Fruit fly (Drosophila melanogaster) whole organism, embryonic: ENCODE data around the gene Parg.
A peak's percentile ranks its signal among the peaks of the same experiment; 100 is the strongest.

Experiments used
- ATbp ChIP-seq: fragments of 200-800 bp; sonication (Bioruptor generic); optimal IDR thresholded peaks from 2 replicates; lab custom pipeline; 2017; ENCODE audit warnings: missing biosample characterization, mild to moderate bottlenecking, missing genetic modification characterization, missing genetic modification reagents
- Asciz ChIP-seq: fragments of 200-800 bp; sonication (Bioruptor generic); optimal IDR thresholded peaks from 2 replicates; lab custom pipeline; 2017; ENCODE audit warnings: missing biosample characterization, mild to moderate bottlenecking, missing genetic modification characterization, missing genetic modification reagents
- Atf3 ChIP-seq: fragments of 200-800 bp; sonication (Bioruptor generic); optimal IDR thresholded peaks from 3 replicates; lab custom pipeline; 2016; ENCODE audit warnings: missing biosample characterization, missing genetic modification characterization
- C15 ChIP-seq: fragments of 200-800 bp; sonication (Bioruptor generic); IDR thresholded peaks from 3 replicates; pipeline ENCODE4 v1.3.6; 2022; ENCODE audit warnings: missing biosample characterization, missing genetic modification characterization
- CG10979 ChIP-seq: fragments of 200-800 bp; sonication (Bioruptor generic); optimal IDR thresholded peaks from 2 replicates; lab custom pipeline; 2018; ENCODE audit warnings: missing biosample characterization, mild to moderate bottlenecking, missing genetic modification characterization, moderate library complexity
- CG11723 ChIP-seq: fragments of 200-800 bp; sonication (Bioruptor generic); optimal IDR thresholded peaks from 2 replicates; lab custom pipeline; 2017; ENCODE audit warnings: missing biosample characterization, mild to moderate bottlenecking, missing genetic modification characterization
- CG12769 ChIP-seq: fragments of 200-800 bp; sonication (Bioruptor generic); optimal IDR thresholded peaks from 2 replicates; lab custom pipeline; 2019; ENCODE audit warnings: missing biosample characterization, mild to moderate bottlenecking, missing genetic modification characterization, moderate library complexity
- CG13287 ChIP-seq: fragments of 200-800 bp; sonication (Bioruptor generic); IDR thresholded peaks from 2 replicates; pipeline ENCODE4 v1.3.6; 2022; ENCODE audit warnings: missing biosample characterization, missing genetic modification characterization; ENCODE audit not compliant: partially characterized antibody
- CG17802 ChIP-seq: fragments of 200-800 bp; sonication (Bioruptor generic); optimal IDR thresholded peaks from 2 replicates; lab custom pipeline; 2018; ENCODE audit warnings: missing biosample characterization, mild to moderate bottlenecking, missing genetic modification characterization, moderate library complexity
- CG32767 ChIP-seq: fragments of 200-800 bp; sonication (Bioruptor generic); IDR thresholded peaks from 2 replicates; pipeline ENCODE4 v1.3.6; 2022; ENCODE audit warnings: missing biosample characterization, missing genetic modification characterization
- CG3281 ChIP-seq: fragments of 200-800 bp; sonication (Bioruptor generic); optimal IDR thresholded peaks from 3 replicates; lab custom pipeline; 2017; ENCODE audit warnings: missing biosample characterization, mild to moderate bottlenecking, missing genetic modification characterization
- CG33213 ChIP-seq: fragments of 200-800 bp; sonication (Bioruptor generic); optimal IDR thresholded peaks from 3 replicates; lab custom pipeline; 2016; ENCODE audit warnings: missing biosample characterization, missing genetic modification characterization
- CG4282 ChIP-seq: fragments of 200-800 bp; sonication (Bioruptor generic); optimal IDR thresholded peaks from 2 replicates; lab custom pipeline; 2016; ENCODE audit warnings: missing biosample characterization, missing genetic modification characterization
- CG4820 ChIP-seq: fragments of 200-800 bp; sonication (Bioruptor generic); optimal IDR thresholded peaks from 3 replicates; lab custom pipeline; 2016; ENCODE audit warnings: missing biosample characterization, missing genetic modification characterization
- CG4854 ChIP-seq: fragments of 200-800 bp; sonication (Bioruptor generic); optimal IDR thresholded peaks from 2 replicates; lab custom pipeline; 2016; ENCODE audit warnings: missing biosample characterization, missing genetic modification characterization, inconsistent platforms
- CG7271 ChIP-seq: fragments of 200-800 bp; sonication (Bioruptor generic); optimal IDR thresholded peaks from 2 replicates; lab custom pipeline; 2018; ENCODE audit warnings: missing biosample characterization, mild to moderate bottlenecking, missing genetic modification characterization, moderate library complexity
- CG7786 ChIP-seq: fragments of 200-800 bp; sonication (Bioruptor generic); optimal IDR thresholded peaks from 2 replicates; lab custom pipeline; 2016; ENCODE audit warnings: missing biosample characterization, missing genetic modification characterization
- CG9215 ChIP-seq: fragments of 200-800 bp; sonication (Bioruptor generic); IDR thresholded peaks from 2 replicates; pipeline ENCODE4 v1.3.6; 2022; ENCODE audit warnings: missing biosample characterization, missing genetic modification characterization
- D19A ChIP-seq: fragments of 200-800 bp; optimal IDR thresholded peaks from 3 replicates; lab custom pipeline; 2019; ENCODE audit warnings: missing biosample characterization, mild to moderate bottlenecking, missing genetic modification characterization, moderate library complexity
- Dip2 ChIP-seq: fragments of 200-800 bp; sonication (Bioruptor generic); IDR thresholded peaks from 2 replicates; pipeline ENCODE4 v1.3.6; 2022; ENCODE audit warnings: missing biosample characterization, missing genetic modification characterization
- Gug ChIP-seq: fragments of 200-800 bp; sonication (Bioruptor generic); IDR thresholded peaks from 4 replicates; pipeline ENCODE4 v1.3.6; 2022; ENCODE audit warnings: missing biosample characterization, missing genetic modification characterization
- HHEX ChIP-seq: fragments of 200-800 bp; sonication (Bioruptor generic); optimal IDR thresholded peaks from 3 replicates; lab custom pipeline; 2017; ENCODE audit warnings: missing biosample characterization, mild to moderate bottlenecking, missing genetic modification characterization, missing genetic modification reagents
- HLH4C ChIP-seq: fragments of 200-800 bp; sonication (Bioruptor generic); IDR thresholded peaks from 3 replicates; pipeline ENCODE4 v1.3.6; 2022; ENCODE audit warnings: missing biosample characterization, missing genetic modification characterization; ENCODE audit not compliant: partially characterized antibody
- Pdp1 ChIP-seq, 2 experiments: fragments of 200-800 bp; sonication (Bioruptor generic); optimal IDR thresholded peaks; 3 replicates each; lab custom pipeline; 2016; ENCODE audit warnings: missing biosample characterization in 2 of 2, missing genetic modification characterization in 2 of 2, mild to moderate bottlenecking in 1 of 2, moderate library complexity in 1 of 2
- Side ChIP-seq: fragments of 200-800 bp; sonication (Bioruptor generic); optimal IDR thresholded peaks from 2 replicates; lab custom pipeline; 2016; ENCODE audit warnings: missing biosample characterization, missing genetic modification characterization
- Spps ChIP-seq: fragments of 200-800 bp; sonication (Bioruptor generic); optimal IDR thresholded peaks from 2 replicates; lab custom pipeline; 2018; ENCODE audit warnings: missing biosample characterization, mild to moderate bottlenecking, missing genetic modification characterization
- TFAM ChIP-seq: fragments of 200-800 bp; sonication (Bioruptor generic); optimal IDR thresholded peaks from 2 replicates; lab custom pipeline; 2017; ENCODE audit warnings: missing biosample characterization, missing genetic modification characterization, inconsistent platforms
- aop ChIP-seq: fragments of 200-800 bp; sonication (Bioruptor generic); IDR thresholded peaks from 2 replicates; pipeline ENCODE4 v1.3.6; 2022; ENCODE audit warnings: missing biosample characterization, missing genetic modification characterization
- br ChIP-seq: fragments of >200 bp; optimal IDR thresholded peaks from 2 replicates; lab custom pipeline; 2017
- chinmo ChIP-seq: fragments of 200-800 bp; sonication (Bioruptor generic); IDR thresholded peaks from 4 replicates; pipeline ENCODE4 v1.3.6; 2022; ENCODE audit warnings: missing biosample characterization, missing genetic modification characterization; ENCODE audit not compliant: partially characterized antibody
- ftz-f1 ChIP-seq: fragments of 200-800 bp; sonication (Bioruptor generic); optimal IDR thresholded peaks from 2 replicates; lab custom pipeline; 2016; ENCODE audit warnings: missing biosample characterization, missing genetic modification characterization
- gce ChIP-seq: fragments of 200-800 bp; sonication (Bioruptor generic); IDR thresholded peaks from 3 replicates; pipeline ENCODE4 v1.3.6; 2022; ENCODE audit warnings: missing biosample characterization, missing genetic modification characterization
- gcm2 ChIP-seq: fragments of 200-800 bp; sonication (Bioruptor generic); optimal IDR thresholded peaks from 2 replicates; lab custom pipeline; 2016; ENCODE audit warnings: missing biosample characterization, missing genetic modification characterization
- gfzf ChIP-seq: fragments of 200-800 bp; sonication (Bioruptor generic); optimal IDR thresholded peaks from 2 replicates; lab custom pipeline; 2016; ENCODE audit warnings: missing biosample characterization, mild to moderate bottlenecking, missing genetic modification characterization, moderate library complexity
- her ChIP-seq: fragments of 200-800 bp; sonication (Bioruptor generic); optimal IDR thresholded peaks from 2 replicates; lab custom pipeline; 2016; ENCODE audit warnings: missing biosample characterization, missing genetic modification characterization
- hth ChIP-seq: fragments of >200 bp; optimal IDR thresholded peaks from 2 replicates; lab custom pipeline; 2017; ENCODE audit warnings: inconsistent platforms
- maf-S ChIP-seq: fragments of 200-800 bp; sonication (Bioruptor generic); optimal IDR thresholded peaks from 2 replicates; lab custom pipeline; 2016; ENCODE audit warnings: missing biosample characterization, missing genetic modification characterization
- mld ChIP-seq: fragments of 200-800 bp; sonication (Bioruptor generic); IDR thresholded peaks from 3 replicates; pipeline ENCODE4 v1.3.6; 2022; ENCODE audit warnings: missing biosample characterization, missing genetic modification characterization; ENCODE audit not compliant: partially characterized antibody
- nerfin-2 ChIP-seq: fragments of 200-800 bp; sonication (Bioruptor generic); IDR thresholded peaks from 2 replicates; pipeline ENCODE4 v1.3.6; 2022; ENCODE audit warnings: missing biosample characterization, missing genetic modification characterization; ENCODE audit not compliant: partially characterized antibody
- pho ChIP-seq: fragments of 200-800 bp; sonication (Bioruptor generic); optimal IDR thresholded peaks from 2 replicates; lab custom pipeline; 2016; ENCODE audit warnings: missing biosample characterization, missing genetic modification characterization
- repo ChIP-seq: fragments of 200-800 bp; sonication (Bioruptor generic); optimal IDR thresholded peaks from 2 replicates; lab custom pipeline; 2016; ENCODE audit warnings: missing biosample characterization, missing genetic modification characterization
- ro ChIP-seq: fragments of 200-800 bp; sonication (Bioruptor generic); IDR thresholded peaks from 2 replicates; pipeline ENCODE4 v1.3.6; 2022; ENCODE audit warnings: missing biosample characterization, missing genetic modification characterization
- sd ChIP-seq: fragments of 200-800 bp; sonication (Bioruptor generic); optimal IDR thresholded peaks from 3 replicates; lab custom pipeline; 2018; ENCODE audit warnings: missing biosample characterization, mild to moderate bottlenecking, missing genetic modification characterization, moderate library complexity
- shn ChIP-seq: fragments of 200-800 bp; sonication (Bioruptor generic); optimal IDR thresholded peaks from 3 replicates; lab custom pipeline; 2016; ENCODE audit warnings: missing biosample characterization, missing genetic modification characterization
- stwl ChIP-seq: fragments of 200-800 bp; sonication (Bioruptor generic); optimal IDR thresholded peaks from 3 replicates; lab custom pipeline; 2018; ENCODE audit warnings: missing biosample characterization, mild to moderate bottlenecking, missing genetic modification characterization, moderate library complexity
- tx ChIP-seq: fragments of 200-800 bp; sonication (Bioruptor generic); optimal IDR thresholded peaks from 2 replicates; lab custom pipeline; 2016; ENCODE audit warnings: missing biosample characterization, missing genetic modification characterization
- z ChIP-seq: fragments of 200-800 bp; sonication (Bioruptor generic); IDR thresholded peaks from 3 replicates; pipeline ENCODE4 v1.3.6; 2022; ENCODE audit warnings: missing biosample characterization, missing genetic modification characterization
- zen2 ChIP-seq: fragments of 200-800 bp; sonication (Bioruptor generic); IDR thresholded peaks from 3 replicates; pipeline ENCODE4 v1.3.6; 2022; ENCODE audit warnings: missing biosample characterization, missing genetic modification characterization; ENCODE audit not compliant: partially characterized antibody
- zf30C ChIP-seq: fragments of 200-800 bp; sonication (Bioruptor generic); optimal IDR thresholded peaks from 3 replicates; lab custom pipeline; 2018; ENCODE audit warnings: missing biosample characterization, mild to moderate bottlenecking, missing genetic modification characterization
- zfh1 ChIP-seq: fragments of 200-800 bp; sonication (Bioruptor generic); IDR thresholded peaks from 3 replicates; pipeline ENCODE4 v1.3.6; 2022; ENCODE audit warnings: missing biosample characterization, missing genetic modification characterization

The Parg gene

DNA sequence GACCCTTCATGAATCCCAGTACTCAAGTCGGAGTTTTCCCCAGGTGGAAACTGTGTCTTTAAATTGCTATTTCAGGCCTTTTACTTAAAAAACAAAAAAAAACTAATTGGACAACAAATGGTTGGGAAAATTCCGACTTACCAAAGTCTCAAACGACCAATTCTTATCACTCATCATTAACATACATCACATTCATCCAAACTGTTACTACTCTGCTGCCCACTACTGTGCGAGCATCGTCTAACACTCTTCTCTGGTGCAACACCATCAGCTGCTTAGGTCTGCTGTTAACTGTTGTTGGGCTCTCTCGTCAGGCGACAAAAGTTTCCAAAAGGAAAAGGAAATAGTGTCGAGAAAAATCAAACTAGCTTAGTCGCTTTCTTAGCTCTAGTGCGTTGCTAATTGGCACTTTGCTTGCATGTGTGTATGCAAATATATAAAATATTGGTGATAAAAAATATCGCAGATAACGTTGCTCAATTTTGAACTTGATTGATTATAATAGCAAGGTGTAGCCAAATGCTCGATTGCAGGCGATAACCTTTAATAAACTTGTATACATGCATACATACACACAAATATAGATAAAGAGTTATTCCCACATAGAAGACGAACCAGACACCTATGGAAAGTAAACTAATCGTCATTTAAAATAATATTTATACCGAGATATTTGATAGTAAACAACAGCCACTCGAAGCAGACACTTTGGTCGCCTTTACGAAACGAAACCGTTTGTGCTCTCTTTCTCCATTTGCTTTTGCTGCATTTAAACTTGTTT is 22.9 kb upstream of the Parg start (continued):
- no peak for TF ChIP-seq tx (GFP tag; lab: Kevin White, UChicago)
- 0 out of 4 replicates have a peak, but pooled peaks have one; percentile 3 for TF ChIP-seq Gug (GFP tag; lab: Robert Waterston, UW)
- no peak for TF ChIP-seq aop (GFP tag; lab: Robert Waterston, UW)
- no peak for TF ChIP-seq repo (GFP tag; lab: Kevin White, UChicago)
- TF ChIP-seq zf30C (GFP tag; lab: Kevin White, UChicago) = no peak
- peak; percentile 52 to 64 for TF ChIP-seq Pdp1 (GFP tag; optimal IDR thresholded peaks at IDR 0.05; lab: Kevin White, UChicago)
- no peak for TF ChIP-seq ro (GFP tag; lab: Robert Waterston, UW)
- no peak for TF ChIP-seq sd (tag; lab: Kevin White, UChicago)
- TF ChIP-seq CG7786 (GFP tag; lab: Kevin White, UChicago) = peak; percentile 43
- TF ChIP-seq pho (GFP tag; lab: Kevin White, UChicago) = no peak
- peak; percentile 19 for TF ChIP-seq gcm2 (GFP tag; lab: Kevin White, UChicago)
- peak; percentile 57 for TF ChIP-seq shn (GFP tag; lab: Kevin White, UChicago)
- peak; percentile 15 for TF ChIP-seq CG3281 (GFP tag; lab: Kevin White, UChicago)
- no peak for TF ChIP-seq CG9215
- no peak for TF ChIP-seq CG11723 (GFP tag; lab: Kevin White, UChicago)
- TF ChIP-seq hth (lab: Kevin White, UChicago) = no peak
- no peak for TF ChIP-seq nerfin-2 (GFP tag; lab: Robert Waterston, UW)
- TF ChIP-seq CG33213 (GFP tag; lab: Kevin White, UChicago) = no peak
- TF ChIP-seq HHEX (GFP tag; lab: Kevin White, UChicago) = peak; percentile 62
- no peak for TF ChIP-seq Dip2 (GFP tag; lab: Robert Waterston, UW)
- no peak for TF ChIP-seq CG13287 (GFP tag; lab: Robert Waterston, UW)
- no peak for TF ChIP-seq stwl
- TF ChIP-seq br (lab: Kevin White, UChicago) = no peak
- TF ChIP-seq CG12769 (tag; lab: Kevin White, UChicago) = peak; percentile 24
- TF ChIP-seq chinmo (GFP tag; lab: Robert Waterston, UW) = no peak
- no peak for TF ChIP-seq CG7271 (tag; lab: Kevin White, UChicago)
- no peak for TF ChIP-seq mld (GFP tag; lab: Robert Waterston, UW)
- TF ChIP-seq Spps (tag; lab: Kevin White, UChicago) = peak; percentile 36
- no peak for TF ChIP-seq zfh1 (GFP tag; lab: Robert Waterston, UW)
- no peak for TF ChIP-seq zen2 (GFP tag; lab: Robert Waterston, UW)
- TF ChIP-seq ATbp = peak; percentile 57
- peak; percentile 69 for TF ChIP-seq D19A (tag; lab: Kevin White, UChicago)
- no peak for TF ChIP-seq gce (GFP tag; lab: Robert Waterston, UW)
- no peak for TF ChIP-seq C15
- TF ChIP-seq maf-S = peak; percentile 7
- no peak for TF ChIP-seq TFAM (GFP tag; lab: Kevin White, UChicago)
- TF ChIP-seq her = no peak
- TF ChIP-seq CG4854 (GFP tag; lab: Kevin White, UChicago) = peak; percentile 15
- no peak for TF ChIP-seq CG4282 (GFP tag; lab: Kevin White, UChicago)
- no peak for TF ChIP-seq HLH4C (GFP tag; lab: Robert Waterston, UW)
- peak; percentile 41 for TF ChIP-seq Asciz (GFP tag; lab: Kevin White, UChicago)
- no peak for TF ChIP-seq CG17802
- TF ChIP-seq Side (GFP tag; lab: Kevin White, UChicago) = no peak
- no peak for TF ChIP-seq CG32767 (GFP tag; lab: Robert Waterston, UW)
- TF ChIP-seq CG4820 = peak; percentile 58
- TF ChIP-seq z (GFP tag; lab: Robert Waterston, UW) = no peak
- TF ChIP-seq CG10979 = peak; percentile 71
- no peak for TF ChIP-seq gfzf (GFP tag; lab: Kevin White, UChicago)
- peak; percentile 43 for TF ChIP-seq Atf3 (GFP tag; lab: Kevin White, UChicago)
- no peak for TF ChIP-seq ftz-f1 (GFP tag; lab: Kevin White, UChicago)
